Worm (Caenorhabditis elegans) whole organism, late embryonic: ENCODE measurements around the gene tre-3.

ENCODE experiments used
- K09A11.1 ChIP-seq: sonication (generic microtip); optimal IDR thresholded peaks from 2 replicates; lab custom pipeline; 2017; ENCODE audit warnings: antibody characterized with exemption, mild to moderate bottlenecking, missing genetic modification characterization, missing compliant biosample characterization; ENCODE audit not compliant: insufficient read depth
- pros-1 ChIP-seq: fragments of 150-350 bp; optimal IDR thresholded peaks from 2 replicates; lab custom pipeline; 2014; ENCODE audit warnings: missing biosample characterization, missing genetic modification reagents, missing genetic modification characterization
- rnt-1 ChIP-seq: sonication (generic microtip); optimal IDR thresholded peaks from 2 replicates; lab custom pipeline; 2016; ENCODE audit warnings: missing genetic modification characterization, missing compliant biosample characterization

- TF ChIP-seq rnt-1 (tag; lab: Kevin White, UChicago) (no peak), K09A11.1 (no peak), pros-1 (tag; lab: Kevin White, UChicago) (no peak)
Measured at ce11 chrV:11730060-11730459, 14.4 kb upstream of the tre-3 start, which contains the start of gene rhr-2.
